Worm (Caenorhabditis elegans): ENCODE data around the gene H37A05.2.

DNA sequence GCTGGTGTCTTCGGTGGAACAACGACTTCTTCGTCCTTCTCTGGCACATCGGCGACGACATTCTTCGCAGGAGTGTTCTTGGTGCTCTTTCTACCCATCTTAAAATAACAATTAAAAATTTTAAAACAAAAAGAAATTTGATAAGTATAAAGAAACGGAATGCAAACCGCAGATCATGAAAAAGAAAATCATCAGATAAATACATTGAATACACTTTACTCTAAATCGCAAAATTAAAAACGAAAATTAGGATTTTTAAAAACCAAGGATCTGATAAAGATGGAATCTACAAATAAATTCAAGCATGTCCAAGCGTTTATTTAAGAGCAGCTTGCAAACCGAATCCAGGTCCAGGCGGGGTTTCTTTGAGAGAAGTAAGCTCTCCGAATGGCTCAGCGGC is 9.6 kb downstream of the H37A05.2 start, which contains the start of gene F53F4.11:
- TF ChIP-seq unc-86 (tag; optimal IDR thresholded peaks at IDR 0.05) = no peak
- no peak for TF ChIP-seq unc-130 (tag; optimal IDR thresholded peaks at IDR 0.05)
- no peak for TF ChIP-seq pqm-1 (tag; optimal IDR thresholded peaks at IDR 0.05)
- TF ChIP-seq ama-1 (optimal IDR thresholded peaks at IDR 0.05) = no peak
- no peak for TF ChIP-seq F16B12.6 (tag; optimal IDR thresholded peaks at IDR 0.05)
- no peak for TF ChIP-seq snpc-4 (tag; optimal IDR thresholded peaks at IDR 0.05)
- no peak for TF ChIP-seq fos-1 (tag; optimal IDR thresholded peaks at IDR 0.05)
- TF ChIP-seq aly-2 (tag; optimal IDR thresholded peaks at IDR 0.05) = no peak
- TF ChIP-seq nhr-19 (GFP tag; conservative IDR thresholded peaks at IDR 0.05) = no peak
